Worm (Caenorhabditis elegans): ENCODE measurements around the gene ZK896.5.

The ZK896.5 gene

ce11 chrIV:12911990-12912389 is 32.5 kb upstream of the ZK896.5 start, which contains the start of gene K08D8.5:
K08D8.5 (minus strand) TSS chrIV:12912129.
- TF ChIP-seq nhr-28 (tag; optimal IDR thresholded peaks at IDR 0.05): peak; percentile 49
- TF ChIP-seq dmd-6 (GFP tag; IDR thresholded peaks at IDR 0.05): peak; percentile 70
- no peak for TF ChIP-seq Y75B8A.6 (GFP tag; IDR thresholded peaks at IDR 0.05)
- TF ChIP-seq ceh-62 (tag; optimal IDR thresholded peaks at IDR 0.05): no peak
- TF ChIP-seq php-3 (GFP tag; IDR thresholded peaks at IDR 0.05): no peak
- no peak for TF ChIP-seq ceh-32 (tag; optimal IDR thresholded peaks at IDR 0.05; ENCODE audit: poor library complexity)
- TF ChIP-seq unc-39 (tag; optimal IDR thresholded peaks at IDR 0.05): no peak
- TF ChIP-seq R02D3.7 (tag; optimal IDR thresholded peaks at IDR 0.05): no peak
- peak; percentile 44 for TF ChIP-seq pqm-1 (tag; optimal IDR thresholded peaks at IDR 0.05)
- TF ChIP-seq hlh-11 (tag; optimal IDR thresholded peaks at IDR 0.05): peak; percentile 7
- no peak for TF ChIP-seq snpc-1.2 (GFP tag; IDR thresholded peaks at IDR 0.05)

ce11 chrIV:12909871-12910270 is 30.4 kb upstream of the ZK896.5 start, which contains the start of gene K08D8.4:
K08D8.4 (minus strand) TSS chrIV:12909998.
- TF ChIP-seq ceh-44 (GFP tag; IDR thresholded peaks at IDR 0.05): no peak
- peak; percentile 22 for TF ChIP-seq hlh-11 (tag; optimal IDR thresholded peaks at IDR 0.05)
- TF ChIP-seq pqm-1 (tag; optimal IDR thresholded peaks at IDR 0.05): peak; percentile 70
- no peak for TF ChIP-seq Y48G9A.11 (GFP tag; IDR thresholded peaks at IDR 0.05)
- TF ChIP-seq daf-16 (GFP tag; optimal IDR thresholded peaks at IDR 0.05): no peak
- TF ChIP-seq daf-16 (tag; optimal IDR thresholded peaks at IDR 0.05): peak; percentile 16
- TF ChIP-seq dve-1 (tag; optimal IDR thresholded peaks at IDR 0.05; ENCODE audit: insufficient read depth): peak; percentile 15
- TF ChIP-seq nhr-28 (tag; optimal IDR thresholded peaks at IDR 0.05): peak; percentile 32
- TF ChIP-seq dmd-6 (GFP tag; IDR thresholded peaks at IDR 0.05): peak; percentile 78
- no peak for TF ChIP-seq T20F7.1 (GFP tag; optimal IDR thresholded peaks at IDR 0.05)
- TF ChIP-seq nhr-11 (tag; optimal IDR thresholded peaks at IDR 0.05): no peak

DNA sequence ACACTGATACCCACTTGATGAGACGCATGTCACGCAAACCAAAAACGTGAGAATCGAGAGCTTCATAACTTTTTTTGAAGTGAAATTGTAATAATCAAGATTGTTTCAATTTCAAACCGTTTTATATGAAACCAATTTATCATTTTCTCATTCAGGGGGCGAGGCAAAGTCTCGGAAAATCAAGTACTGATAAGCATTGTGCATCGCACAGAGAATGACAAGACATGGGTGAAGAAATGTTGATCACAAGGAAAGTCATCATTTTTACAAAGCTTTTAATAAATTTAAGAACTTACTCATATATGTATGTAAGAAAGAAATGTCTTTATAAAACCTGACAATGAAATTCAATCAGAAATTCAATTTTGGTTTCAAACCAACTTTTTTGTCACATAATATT is 27.1 kb upstream of the ZK896.5 start, which contains the start of gene K08D8.3:
TSS of gene K08D8.3 (minus strand) at position 131 of the 400 bp plus-strand sequence.
- TF ChIP-seq F44E2.7 (GFP tag; IDR thresholded peaks at IDR 0.05) (no peak), nhr-42 (GFP tag; IDR thresholded peaks at IDR 0.05) (no peak), egl-43 (GFP tag; IDR thresholded peaks at IDR 0.05) (no peak), dve-1 (tag; optimal IDR thresholded peaks at IDR 0.05; ENCODE audit: insufficient read depth) (peak; percentile 50), hlh-30 (tag; optimal IDR thresholded peaks at IDR 0.05; ENCODE audit: insufficient read depth) (peak; percentile 34), hlh-11 (tag; optimal IDR thresholded peaks at IDR 0.05) (peak; percentile 41), dmd-6 (GFP tag; IDR thresholded peaks at IDR 0.05) (peak; percentile 82), daf-16 (GFP tag; optimal IDR thresholded peaks at IDR 0.05) (no peak), daf-16 (tag; optimal IDR thresholded peaks at IDR 0.05) (peak; percentile 78), ama-1 (optimal IDR thresholded peaks at IDR 0.05) (no peak), pqm-1 (tag; optimal IDR thresholded peaks at IDR 0.05) (peak; percentile 92), nhr-28 (tag; optimal IDR thresholded peaks at IDR 0.05) (peak; percentile 63), nhr-77 (tag; optimal IDR thresholded peaks at IDR 0.05) (peak; percentile 36)

ce11 chrIV:12903687-12904086 is 24.2 kb upstream of the ZK896.5 start:
- TF ChIP-seq daf-16 (GFP tag; optimal IDR thresholded peaks at IDR 0.05): no peak
- TF ChIP-seq daf-16 (tag; optimal IDR thresholded peaks at IDR 0.05): peak; percentile 25
- TF ChIP-seq pqm-1 (tag; optimal IDR thresholded peaks at IDR 0.05): peak; percentile 71
- TF ChIP-seq dve-1 (tag; optimal IDR thresholded peaks at IDR 0.05; ENCODE audit: insufficient read depth): peak; percentile 44
- TF ChIP-seq nhr-28 (tag; optimal IDR thresholded peaks at IDR 0.05): peak; percentile 38
- no peak for TF ChIP-seq ztf-11 (tag; optimal IDR thresholded peaks at IDR 0.05)
- TF ChIP-seq lin-1 (GFP tag; IDR thresholded peaks at IDR 0.05): no peak
- no peak for TF ChIP-seq fkh-10 (GFP tag; optimal IDR thresholded peaks at IDR 0.05)
- peak; percentile 12; the same call in 1 of the 2 replicates for TF ChIP-seq dmd-6 (GFP tag; IDR thresholded peaks at IDR 0.05)

- TF ChIP-seq dmd-6 (GFP tag; IDR thresholded peaks at IDR 0.05): peak; percentile 35; the same call in 1 of the 2 replicates
- no peak for TF ChIP-seq spr-1 (tag; optimal IDR thresholded peaks at IDR 0.05)
- no peak for TF ChIP-seq Y48G9A.11 (GFP tag; IDR thresholded peaks at IDR 0.05)
- TF ChIP-seq pqm-1 (tag; optimal IDR thresholded peaks at IDR 0.05): peak; percentile 10
Measured at ce11 chrIV:12902430-12903110, 23.1 kb upstream of the ZK896.5 start, which contains the start of gene K08D8.2. K08D8.2 (plus strand) TSS chrIV:12903060.
